Worm (Caenorhabditis elegans) whole organism, mixed stage, embryonic: ENCODE data around the gene R07C3.13.
"Not testable (repeated sequence)": the region's sequence is repeated elsewhere in the genome, so short reads cannot be mapped to it uniquely, and the experiment has no call there.

Experiments
- elt-3 ChIP-seq: fragments of 150-350 bp; optimal IDR thresholded peaks from 2 replicates; lab custom pipeline; 2014; ENCODE audit warnings: missing biosample characterization, missing genetic modification characterization
- flh-1 ChIP-seq: fragments of 200-800 bp; sonication (Bioruptor generic); optimal IDR thresholded peaks from 2 replicates; lab custom pipeline; 2018; ENCODE audit warnings: mild to moderate bottlenecking, missing genetic modification characterization, moderate library complexity, missing compliant biosample characterization
- pha-4 ChIP-seq: fragments of 150-350 bp; optimal IDR thresholded peaks from 2 replicates; lab custom pipeline; 2018; ENCODE audit warnings: missing biosample characterization, missing genetic modification reagents, missing genetic modification characterization

ce11 chrII:966962-967361 is 39.7 kb upstream of the R07C3.13 start, which contains the start of gene fbxc-18:
- not testable (repeated sequence) for TF ChIP-seq pha-4; flh-1 (GFP tag; lab: Kevin White, UChicago); elt-3 (tag; lab: Kevin White, UChicago)
